Fruit fly (Drosophila melanogaster): ENCODE data around the gene Apl.

Gene Apl

DNA sequence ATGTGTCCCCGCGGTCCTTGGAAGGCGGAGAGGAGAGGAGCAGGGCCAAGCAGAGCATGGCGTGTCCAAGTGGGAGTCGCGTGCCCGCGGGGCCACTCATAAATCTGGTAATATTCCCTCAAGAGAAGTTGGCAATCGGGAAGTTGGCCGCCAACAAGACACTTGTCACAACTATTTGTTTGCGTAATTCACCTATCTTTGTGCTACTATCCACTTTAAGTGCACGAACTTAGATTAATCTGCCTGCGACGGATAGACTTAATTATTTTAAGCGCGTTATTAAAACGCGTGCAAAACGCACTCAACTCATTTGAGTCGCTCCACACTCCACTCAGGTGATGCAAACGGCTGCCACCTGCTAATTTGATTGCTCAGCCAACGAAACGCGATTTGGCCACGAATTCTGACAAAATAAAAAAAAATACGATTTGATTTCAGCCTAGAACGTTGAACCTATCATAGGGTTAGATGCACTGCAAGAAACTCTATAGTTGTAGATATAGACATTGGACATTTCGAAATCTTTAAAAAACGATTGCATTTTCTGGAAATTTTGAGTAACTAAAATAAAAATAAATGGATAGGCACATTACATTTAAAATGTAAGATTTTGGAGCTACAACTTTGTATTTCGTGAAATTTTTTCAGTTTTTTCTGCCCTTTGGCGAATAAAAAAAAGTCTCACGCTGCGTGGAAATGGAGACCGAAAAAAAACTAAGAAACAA is 23.8 kb upstream of the Apl start (continued):
- TF ChIP-seq CG10979 (tag; optimal IDR thresholded peaks at IDR 0.05) = peak; percentile 38
- peak; percentile 18 for TF ChIP-seq CG9727 (GFP tag; optimal IDR thresholded peaks at IDR 0.05)
- TF ChIP-seq CG4730 (GFP tag; IDR thresholded peaks at IDR 0.05) = peak; percentile 46; the same call in 1 of the 2 replicates
- peak; percentile 65 for TF ChIP-seq seq (GFP tag; IDR thresholded peaks at IDR 0.05)
- peak; percentile 64 for TF ChIP-seq CG18599 (GFP tag; optimal IDR thresholded peaks at IDR 0.05)
- TF ChIP-seq CG2889 (GFP tag; IDR thresholded peaks at IDR 0.05) = peak; percentile 62
- TF ChIP-seq Vsx1 (GFP tag; optimal IDR thresholded peaks at IDR 0.05) = peak; percentile 4
- peak; percentile 4 for TF ChIP-seq Abd-B (GFP tag; optimal IDR thresholded peaks at IDR 0.05)
- no peak for TF ChIP-seq Hand (GFP tag; optimal IDR thresholded peaks at IDR 0.05)
- TF ChIP-seq Fer2 (tag; optimal IDR thresholded peaks at IDR 0.05) = peak; percentile 1
- no peak for TF ChIP-seq CG6813 (GFP tag; optimal IDR thresholded peaks at IDR 0.05)
- peak; percentile 24 for TF ChIP-seq Myb (GFP tag; optimal IDR thresholded peaks at IDR 0.05)
- TF ChIP-seq croc (GFP tag; conservative IDR thresholded peaks at IDR 0.05) = no peak
- TF ChIP-seq tio (GFP tag; optimal IDR thresholded peaks at IDR 0.05) = peak; percentile 35
- TF ChIP-seq CG6854 (GFP tag; optimal IDR thresholded peaks at IDR 0.05) = peak; percentile 2
- TF ChIP-seq CG34224 (GFP tag; IDR thresholded peaks at IDR 0.05; ENCODE audit: partially characterized antibody) = no peak
- TF ChIP-seq CG6689 (GFP tag; IDR thresholded peaks at IDR 0.05) = peak; percentile 64; the same call in 1 of the 2 replicates
- TF ChIP-seq Oaz (GFP tag; IDR thresholded peaks at IDR 0.05) = no peak
- TF ChIP-seq NfI (GFP tag; optimal IDR thresholded peaks at IDR 0.05) = peak; percentile 42
- peak in 1 of 2 experiments; percentile 45 for TF ChIP-seq eve (GFP tag; optimal IDR thresholded peaks at IDR 0.05)
- TF ChIP-seq CG6272 (GFP tag; IDR thresholded peaks at IDR 0.05) = no peak
- TF ChIP-seq her (GFP tag; optimal IDR thresholded peaks at IDR 0.05) = peak; percentile 49
- no peak for TF ChIP-seq prd (optimal IDR thresholded peaks at IDR 0.05)
- TF ChIP-seq prd (GFP tag; IDR thresholded peaks at IDR 0.05) = peak; percentile 69
- TF ChIP-seq jing (GFP tag; optimal IDR thresholded peaks at IDR 0.05) = no peak
- TF ChIP-seq Dfd (GFP tag; optimal IDR thresholded peaks at IDR 0.05) = no peak
- TF ChIP-seq Pdp1 (GFP tag; optimal IDR thresholded peaks at IDR 0.05) = peak in 1 of 2 experiments; percentile 42
- peak; percentile 45; the same call in 1 of the 2 replicates for TF ChIP-seq wdn (GFP tag; IDR thresholded peaks at IDR 0.05)
- TF ChIP-seq inv (GFP tag; IDR thresholded peaks at IDR 0.05; ENCODE audit: partially characterized antibody) = no peak
- TF ChIP-seq Sox102F (GFP tag; optimal IDR thresholded peaks at IDR 0.05) = no peak
- TF ChIP-seq CG9215 (GFP tag; IDR thresholded peaks at IDR 0.05) = no peak
- TF ChIP-seq otp (GFP tag; IDR thresholded peaks at IDR 0.05) = 0 out of 3 replicates have a peak, but pooled peaks have one; percentile 14
- TF ChIP-seq CG16779 (GFP tag; IDR thresholded peaks at IDR 0.05) = no peak
- peak; percentile 55 for TF ChIP-seq bab2 (GFP tag; optimal IDR thresholded peaks at IDR 0.05)
- peak; percentile 27 for TF ChIP-seq CG17829 (tag; optimal IDR thresholded peaks at IDR 0.05)
- TF ChIP-seq CG18476 (GFP tag; optimal IDR thresholded peaks at IDR 0.05) = peak; percentile 45
- peak; percentile 20 for TF ChIP-seq sd (tag; optimal IDR thresholded peaks at IDR 0.05)
- no peak for TF ChIP-seq CG4617 (GFP tag; optimal IDR thresholded peaks at IDR 0.05; ENCODE audit: borderline replicate concordance)
- no peak for TF ChIP-seq jigr1 (GFP tag; IDR thresholded peaks at IDR 0.05)
- TF ChIP-seq CG5180 (GFP tag; optimal IDR thresholded peaks at IDR 0.05) = no peak
- peak; percentile 32 for TF ChIP-seq Nf-YC (tag; optimal IDR thresholded peaks at IDR 0.05)
- TF ChIP-seq kah (GFP tag; optimal IDR thresholded peaks at IDR 0.05) = no peak
- TF ChIP-seq NC2β (GFP tag; optimal IDR thresholded peaks at IDR 0.05) = no peak
- peak; percentile 56; the same call in 1 of the 2 replicates for TF ChIP-seq CG7372 (GFP tag; IDR thresholded peaks at IDR 0.05)
- no peak for TF ChIP-seq CG8944 (GFP tag; optimal IDR thresholded peaks at IDR 0.05)
- TF ChIP-seq oc (tag; optimal IDR thresholded peaks at IDR 0.05) = no peak
- peak; percentile 64 for TF ChIP-seq CG10147 (GFP tag; optimal IDR thresholded peaks at IDR 0.05)
- peak; percentile 51 for TF ChIP-seq sqz (GFP tag; optimal IDR thresholded peaks at IDR 0.05)
- TF ChIP-seq Fer1 (GFP tag; optimal IDR thresholded peaks at IDR 0.05) = peak; percentile 53

Measured in whole organism, embryonic.